Worm (Caenorhabditis elegans) whole organism, midembryonic: ENCODE data around the gene R09E10.13.

Experiments used
- cog-1 ChIP-seq: sonication (generic microtip); optimal IDR thresholded peaks from 2 replicates; lab custom pipeline; 2016; ENCODE audit warnings: missing genetic modification characterization, missing compliant biosample characterization
- tab-1 ChIP-seq: fragments of 200-800 bp; sonication (Bioruptor generic); IDR thresholded peaks from 2 replicates; pipeline ENCODE4 v1.3.6; 2022; ENCODE audit warnings: missing genetic modification characterization, missing compliant biosample characterization
- ztf-23 ChIP-seq: fragments of 200-800 bp; sonication (Bioruptor generic); IDR thresholded peaks from 2 replicates; pipeline ENCODE4 v1.3.6; 2022; ENCODE audit warnings: missing genetic modification reagents, missing genetic modification characterization, missing compliant biosample characterization
- ztf-29 ChIP-seq: fragments of 200-800 bp; sonication (Bioruptor generic); IDR thresholded peaks from 2 replicates; pipeline ENCODE4 v1.3.6; 2022; ENCODE audit warnings: missing genetic modification reagents, missing genetic modification characterization, missing compliant biosample characterization

ce11 chrIV:10337286-10337685 lies 42.3 kb upstream of the R09E10.13 start:
- TF ChIP-seq cog-1 (tag; lab: Kevin White, UChicago) = no peak
- no peak for TF ChIP-seq ztf-23 (GFP tag; lab: Robert Waterston, UW)
- TF ChIP-seq tab-1 (GFP tag; lab: Robert Waterston, UW) = no peak
- TF ChIP-seq ztf-29 (GFP tag; lab: Robert Waterston, UW) = no peak
